Worm (Caenorhabditis elegans) whole organism, L2 larva: ENCODE data around the gene sec-16A.2.
A peak's percentile ranks its signal among the peaks of the same experiment; 100 is the strongest.

Experiments used
- C34F6.9 ChIP-seq: fragments of 150-350 bp; optimal IDR thresholded peaks from 2 replicates; lab custom pipeline; 2014; ENCODE audit warnings: missing biosample characterization, missing genetic modification characterization
- F13H6.1 ChIP-seq: sonication (generic microtip); optimal IDR thresholded peaks from 2 replicates; lab custom pipeline; 2016; ENCODE audit warnings: missing genetic modification characterization, missing compliant biosample characterization
- R02D3.7 ChIP-seq: fragments of 150-350 bp; optimal IDR thresholded peaks from 2 replicates; lab custom pipeline; 2014; ENCODE audit warnings: missing biosample characterization, missing genetic modification characterization
- Y55F3AM.14 ChIP-seq: fragments of 200-800 bp; sonication (Bioruptor generic); optimal IDR thresholded peaks from 2 replicates; lab custom pipeline; 2018; ENCODE audit warnings: mild to moderate bottlenecking, missing genetic modification characterization, missing compliant biosample characterization
- ZK546.5 ChIP-seq: sonication (generic microtip); optimal IDR thresholded peaks from 2 replicates; lab custom pipeline; 2017; ENCODE audit warnings: missing biosample characterization, missing genetic modification characterization
- alr-1 ChIP-seq: fragments of 150-350 bp; optimal IDR thresholded peaks from 2 replicates; lab custom pipeline; 2014; ENCODE audit warnings: missing biosample characterization, missing genetic modification characterization
- aly-2 ChIP-seq: fragments of 150-350 bp; optimal IDR thresholded peaks from 2 replicates; lab custom pipeline; 2014; ENCODE audit warnings: missing biosample characterization, missing genetic modification characterization
- ama-1 ChIP-seq: fragments of 150-350 bp; optimal IDR thresholded peaks from 2 replicates; lab custom pipeline; 2018; ENCODE audit warnings: inconsistent platforms
- blmp-1 ChIP-seq: sonication (generic microtip); optimal IDR thresholded peaks from 2 replicates; lab custom pipeline; 2017; ENCODE audit warnings: missing genetic modification characterization, mild to moderate bottlenecking, missing compliant biosample characterization, antibody characterized with exemption, moderate library complexity; ENCODE audit not compliant: insufficient read depth
- ceh-16 ChIP-seq: fragments of 150-350 bp; optimal IDR thresholded peaks from 2 replicates; lab custom pipeline; 2014; ENCODE audit warnings: missing biosample characterization, missing genetic modification characterization
- ceh-82 ChIP-seq: fragments of 150-350 bp; optimal IDR thresholded peaks from 2 replicates; lab custom pipeline; 2014; ENCODE audit warnings: missing biosample characterization, missing genetic modification characterization
- crh-2 ChIP-seq: sonication (generic microtip); optimal IDR thresholded peaks from 2 replicates; lab custom pipeline; 2017; ENCODE audit warnings: missing biosample characterization, missing genetic modification characterization
- egl-27 ChIP-seq: sonication (generic microtip); optimal IDR thresholded peaks from 3 replicates; lab custom pipeline; 2017; ENCODE audit warnings: missing biosample characterization, missing genetic modification reagents, missing genetic modification characterization
- elt-3 ChIP-seq: sonication (generic microtip); optimal IDR thresholded peaks from 2 replicates; lab custom pipeline; 2017; ENCODE audit warnings: missing biosample characterization, missing genetic modification characterization
- fos-1 ChIP-seq: fragments of 150-350 bp; optimal IDR thresholded peaks from 2 replicates; lab custom pipeline; 2014; ENCODE audit warnings: missing biosample characterization, missing genetic modification characterization
- lin-39 ChIP-seq: fragments of 150-350 bp; optimal IDR thresholded peaks from 2 replicates; lab custom pipeline; 2014; ENCODE audit warnings: missing biosample characterization, missing genetic modification reagents, missing genetic modification characterization
- lsy-2 ChIP-seq, 2 experiments: fragments of 150-350 bp in 1 of 2; sonication (generic microtip) in 1 of 2; optimal IDR thresholded peaks; 2 replicates each; lab custom pipeline; 2014 to 2017; ENCODE audit warnings: missing biosample characterization in 2 of 2, missing genetic modification characterization in 2 of 2
- mdl-1 ChIP-seq, 2 experiments: fragments of 150-350 bp in 1 of 2; sonication (generic microtip) in 1 of 2; optimal IDR thresholded peaks; 2 replicates each; lab custom pipeline; 2017; ENCODE audit warnings: missing biosample characterization in 2 of 2, missing genetic modification characterization in 2 of 2
- nhr-10 ChIP-seq: sonication (generic microtip); optimal IDR thresholded peaks from 2 replicates; lab custom pipeline; 2017; ENCODE audit warnings: missing biosample characterization, missing genetic modification characterization
- nhr-11 ChIP-seq: fragments of 150-350 bp; optimal IDR thresholded peaks from 2 replicates; lab custom pipeline; 2014; ENCODE audit warnings: missing biosample characterization, missing genetic modification characterization
- nhr-129 ChIP-seq: fragments of 150-350 bp; optimal IDR thresholded peaks from 2 replicates; lab custom pipeline; 2014; ENCODE audit warnings: missing biosample characterization, missing genetic modification characterization
- nhr-21 ChIP-seq: fragments of 150-350 bp; optimal IDR thresholded peaks from 2 replicates; lab custom pipeline; 2014; ENCODE audit warnings: missing biosample characterization, missing genetic modification characterization
- nhr-25 ChIP-seq: fragments of 150-350 bp; sonication (generic microtip); optimal IDR thresholded peaks from 3 replicates; lab custom pipeline; 2014; ENCODE audit warnings: missing biosample characterization, missing genetic modification characterization
- nhr-6 ChIP-seq: fragments of 150-350 bp; optimal IDR thresholded peaks from 2 replicates; lab custom pipeline; 2014; ENCODE audit warnings: missing biosample characterization, missing genetic modification characterization
- nhr-77 ChIP-seq: fragments of 150-350 bp; optimal IDR thresholded peaks from 2 replicates; lab custom pipeline; 2014; ENCODE audit warnings: missing biosample characterization, missing genetic modification characterization
- peb-1 ChIP-seq: fragments of 150-350 bp; optimal IDR thresholded peaks from 2 replicates; lab custom pipeline; 2014; ENCODE audit warnings: missing biosample characterization, missing genetic modification characterization
- sem-4 ChIP-seq: fragments of 150-350 bp; optimal IDR thresholded peaks from 2 replicates; lab custom pipeline; 2014; ENCODE audit warnings: missing biosample characterization, missing genetic modification reagents, missing genetic modification characterization
- skn-1 ChIP-seq: sonication (generic microtip); optimal IDR thresholded peaks from 2 replicates; lab custom pipeline; 2017; ENCODE audit warnings: missing biosample characterization, missing genetic modification characterization
- sma-9 ChIP-seq, 2 experiments: fragments of 150-350 bp in 1 of 2; sonication (generic microtip) in 1 of 2; optimal IDR thresholded peaks; 2 replicates each; lab custom pipeline; 2014 to 2016; ENCODE audit warnings: missing genetic modification characterization in 2 of 2, mild to moderate bottlenecking in 1 of 2, missing biosample characterization in 1 of 2, missing compliant biosample characterization in 1 of 2, missing genetic modification reagents in 1 of 2, moderate library complexity in 1 of 2
- unc-39 ChIP-seq: fragments of 150-350 bp; optimal IDR thresholded peaks from 2 replicates; lab custom pipeline; 2014; ENCODE audit warnings: missing biosample characterization, missing genetic modification characterization
- unc-55 ChIP-seq: fragments of 150-350 bp; sonication (generic microtip); optimal IDR thresholded peaks from 3 replicates; lab custom pipeline; 2014; ENCODE audit warnings: missing biosample characterization, missing genetic modification reagents, missing genetic modification characterization
- unc-62 ChIP-seq: fragments of 150-350 bp; optimal IDR thresholded peaks from 2 replicates; lab custom pipeline; 2014; ENCODE audit warnings: missing biosample characterization, missing genetic modification reagents, missing genetic modification characterization
- zag-1 ChIP-seq: fragments of 150-350 bp; optimal IDR thresholded peaks from 2 replicates; lab custom pipeline; 2014; ENCODE audit warnings: missing biosample characterization, missing genetic modification characterization
- ztf-11 ChIP-seq: sonication (generic microtip); optimal IDR thresholded peaks from 2 replicates; lab custom pipeline; 2017; ENCODE audit warnings: missing biosample characterization, missing genetic modification characterization
- ztf-4 ChIP-seq: fragments of 150-350 bp; optimal IDR thresholded peaks from 2 replicates; lab custom pipeline; 2014; ENCODE audit warnings: missing biosample characterization, missing genetic modification characterization

The sec-16A.2 gene

ce11 chrX:8276333-8276732 is 10.7 kb upstream of the sec-16A.2 start:
- TF ChIP-seq unc-55 (GFP tag; lab: Kevin White, UChicago) (peak; percentile 18), nhr-129 (tag; lab: Kevin White, UChicago) (peak; percentile 2), C34F6.9 (tag; lab: Kevin White, UChicago) (peak; percentile 34), Y55F3AM.14 (no peak), blmp-1 (tag; lab: Kevin White, UChicago) (peak; percentile 28), peb-1 (no peak), ztf-11 (tag; lab: Kevin White, UChicago) (no peak), F13H6.1 (tag; lab: Kevin White, UChicago) (peak; percentile 6), ZK546.5 (no peak)

- TF ChIP-seq egl-27 (tag; lab: Kevin White, UChicago) (no peak), ama-1 (lab: Kevin White, UChicago) (no peak), unc-39 (tag; lab: Kevin White, UChicago) (no peak), nhr-6 (tag; lab: Kevin White, UChicago) (no peak), skn-1 (tag; lab: Kevin White, UChicago) (no peak), nhr-77 (tag; lab: Kevin White, UChicago) (no peak), alr-1 (tag; lab: Kevin White, UChicago) (no peak), unc-62 (GFP tag; lab: Kevin White, UChicago) (no peak), F13H6.1 (tag; lab: Kevin White, UChicago) (no peak)
- TF ChIP-seq, all 48 proteins: peak for 0
These were observed 10.1 kb upstream of the sec-16A.2 start for ce11 chrX:8276984-8277383.

ce11 chrX:8284003-8284402 is 3.0 kb upstream of the sec-16A.2 start:
- TF ChIP-seq zag-1 (tag; lab: Kevin White, UChicago): no peak
- TF ChIP-seq nhr-10: no peak
- no peak for TF ChIP-seq ceh-16 (tag; lab: Kevin White, UChicago)
- TF ChIP-seq nhr-25 (tag; lab: Kevin White, UChicago): no peak
- TF ChIP-seq crh-2: no peak
- TF ChIP-seq lin-39 (tag; lab: Kevin White, UChicago): no peak

- no peak for TF ChIP-seq Y55F3AM.14
These were observed 1.8 kb upstream of the sec-16A.2 start, which contains the start of the genes fis-2 and F13B9.2 for ce11 chrX:8285169-8285796. Gene fis-2, minus strand, starts transcription at chrX:8285219. Gene F13B9.2, plus strand, starts transcription at chrX:8285683.

- TF ChIP-seq skn-1 (tag; lab: Kevin White, UChicago) (no peak), mdl-1 (tag; optimal IDR thresholded peaks at IDR 0.05; lab: Kevin White, UChicago) (no peak), unc-55 (GFP tag; lab: Kevin White, UChicago) (peak; percentile 50)
These were observed 885 bp upstream of the sec-16A.2 start for ce11 chrX:8286164-8286563.

- TF ChIP-seq fos-1 (no peak), nhr-129 (tag; lab: Kevin White, UChicago) (no peak), elt-3 (tag; lab: Kevin White, UChicago) (no peak), Y55F3AM.14 (no peak), skn-1 (tag; lab: Kevin White, UChicago) (no peak), unc-39 (tag; lab: Kevin White, UChicago) (no peak), sem-4 (tag; lab: Kevin White, UChicago) (no peak), nhr-25 (tag; lab: Kevin White, UChicago) (no peak), R02D3.7 (no peak), unc-55 (GFP tag; lab: Kevin White, UChicago) (no peak), ztf-4 (tag; lab: Kevin White, UChicago) (no peak)
- TF ChIP-seq, all 48 proteins: peak for 0
These were observed 7.5 kb downstream of the sec-16A.2 start, which contains the start of gene R09F10.3 for ce11 chrX:8294586-8294985. Gene R09F10.3, plus strand, starts transcription at chrX:8294625.

- no peak for TF ChIP-seq nhr-11 (tag; lab: Kevin White, UChicago)
- no peak for TF ChIP-seq fos-1
- no peak for TF ChIP-seq unc-55 (GFP tag; lab: Kevin White, UChicago)
- no peak for TF ChIP-seq sma-9 (GFP tag; optimal IDR thresholded peaks at IDR 0.05; lab: Kevin White, UChicago)
- TF ChIP-seq sma-9 (tag; optimal IDR thresholded peaks at IDR 0.05; lab: Kevin White, UChicago): no peak
- no peak for TF ChIP-seq blmp-1 (tag; lab: Kevin White, UChicago)
- TF ChIP-seq lsy-2 (tag; optimal IDR thresholded peaks at IDR 0.05; lab: Kevin White, UChicago): no peak
- no peak for TF ChIP-seq nhr-21 (tag; lab: Kevin White, UChicago)
- no peak for TF ChIP-seq unc-62 (GFP tag; lab: Kevin White, UChicago)
- TF ChIP-seq aly-2 (tag; lab: Kevin White, UChicago): no peak
- TF ChIP-seq elt-3 (tag; lab: Kevin White, UChicago): no peak
- no peak for TF ChIP-seq ceh-82
- no peak for TF ChIP-seq crh-2
These were observed 10.3 kb downstream of the sec-16A.2 start for ce11 chrX:8297333-8297732.
